Fruit fly (Drosophila melanogaster) whole organism, embryonic: ENCODE measurements around the gene Kmn2.
A peak's percentile ranks its signal among the peaks of the same experiment; 100 is the strongest.

Source experiments
- Ada2b ChIP-seq: fragments of 200-800 bp; sonication (Bioruptor generic); IDR thresholded peaks from 2 replicates; pipeline ENCODE4 v1.3.6; 2022; ENCODE audit warnings: missing biosample characterization, missing genetic modification characterization
- Atf6 ChIP-seq: fragments of 200-800 bp; sonication (Bioruptor generic); IDR thresholded peaks from 2 replicates; pipeline ENCODE4 v1.3.6; 2022; ENCODE audit warnings: missing biosample characterization, missing genetic modification characterization
- Blimp-1 ChIP-seq: fragments of 200-800 bp; sonication (Bioruptor generic); optimal IDR thresholded peaks from 3 replicates; lab custom pipeline; 2018; ENCODE audit warnings: missing biosample characterization, missing genetic modification characterization, mild to moderate bottlenecking, moderate library complexity, missing genetic modification reagents
- CG1024 ChIP-seq: fragments of 200-800 bp; sonication (Bioruptor generic); IDR thresholded peaks from 2 replicates; pipeline ENCODE4 v1.3.6; 2022; ENCODE audit warnings: missing biosample characterization, missing genetic modification characterization
- CG10321 ChIP-seq: fragments of 200-800 bp; sonication (Bioruptor generic); IDR thresholded peaks from 2 replicates; pipeline ENCODE4 v1.3.6; 2022; ENCODE audit warnings: missing biosample characterization, missing genetic modification characterization
- CG10654 ChIP-seq: fragments of 200-800 bp; sonication (Bioruptor generic); optimal IDR thresholded peaks from 2 replicates; lab custom pipeline; 2016; ENCODE audit warnings: missing biosample characterization, missing genetic modification characterization
- CG10979 ChIP-seq: fragments of 200-800 bp; sonication (Bioruptor generic); optimal IDR thresholded peaks from 2 replicates; lab custom pipeline; 2018; ENCODE audit warnings: missing biosample characterization, mild to moderate bottlenecking, missing genetic modification characterization, moderate library complexity
- CG11398 ChIP-seq: fragments of 200-800 bp; sonication (Bioruptor generic); optimal IDR thresholded peaks from 2 replicates; lab custom pipeline; 2016; ENCODE audit warnings: missing biosample characterization, missing genetic modification characterization
- CG11695 ChIP-seq: fragments of 200-800 bp; sonication (Bioruptor generic); IDR thresholded peaks from 3 replicates; pipeline ENCODE4 v1.3.6; 2022; ENCODE audit warnings: missing biosample characterization, missing genetic modification characterization
- CG12071 ChIP-seq: fragments of 200-800 bp; sonication (Bioruptor generic); optimal IDR thresholded peaks from 3 replicates; lab custom pipeline; 2018; ENCODE audit warnings: missing biosample characterization, mild to moderate bottlenecking, missing genetic modification characterization
- CG1233 ChIP-seq: fragments of 200-800 bp; sonication (Bioruptor generic); optimal IDR thresholded peaks from 4 replicates; lab custom pipeline; 2018; ENCODE audit warnings: missing biosample characterization, mild to moderate bottlenecking, missing genetic modification characterization
- CG14860 ChIP-seq: fragments of 200-800 bp; sonication (Bioruptor generic); IDR thresholded peaks from 3 replicates; pipeline ENCODE4 v1.3.6; 2022; ENCODE audit warnings: missing biosample characterization, missing genetic modification characterization; ENCODE audit not compliant: partially characterized antibody
- CG1529 ChIP-seq: fragments of 200-800 bp; sonication (Bioruptor generic); optimal IDR thresholded peaks from 3 replicates; lab custom pipeline; 2018; ENCODE audit warnings: missing biosample characterization, missing genetic modification characterization
- CG17359 ChIP-seq: fragments of 200-800 bp; sonication (Bioruptor generic); optimal IDR thresholded peaks from 3 replicates; lab custom pipeline; 2018; ENCODE audit warnings: missing biosample characterization, mild to moderate bottlenecking, missing genetic modification characterization, moderate library complexity
- CG2875 ChIP-seq: fragments of 200-800 bp; sonication (Bioruptor generic); optimal IDR thresholded peaks from 2 replicates; lab custom pipeline; 2017; ENCODE audit warnings: missing biosample characterization, mild to moderate bottlenecking, missing genetic modification characterization, missing genetic modification reagents
- CG34224 ChIP-seq: fragments of 200-800 bp; sonication (Bioruptor generic); IDR thresholded peaks from 3 replicates; pipeline ENCODE4 v1.3.6; 2022; ENCODE audit warnings: missing biosample characterization, missing genetic modification characterization; ENCODE audit not compliant: partially characterized antibody
- CG3847 ChIP-seq: fragments of 200-800 bp; sonication (Bioruptor generic); IDR thresholded peaks from 2 replicates; pipeline ENCODE4 v1.3.6; 2022; ENCODE audit warnings: missing biosample characterization, missing genetic modification characterization
- CG3995 ChIP-seq: fragments of 200-800 bp; sonication (Bioruptor generic); optimal IDR thresholded peaks from 3 replicates; lab custom pipeline; 2016; ENCODE audit warnings: missing biosample characterization, missing genetic modification characterization
- CG4282 ChIP-seq: fragments of 200-800 bp; sonication (Bioruptor generic); optimal IDR thresholded peaks from 2 replicates; lab custom pipeline; 2016; ENCODE audit warnings: missing biosample characterization, missing genetic modification characterization
- CG6689 ChIP-seq: fragments of 200-800 bp; sonication (Bioruptor generic); IDR thresholded peaks from 2 replicates; pipeline ENCODE4 v1.3.6; 2022; ENCODE audit warnings: missing biosample characterization, missing genetic modification characterization
- CG6791 ChIP-seq: fragments of 200-800 bp; sonication (Bioruptor generic); IDR thresholded peaks from 3 replicates; pipeline ENCODE4 v1.3.6; 2022; ENCODE audit warnings: missing biosample characterization, missing genetic modification characterization; ENCODE audit not compliant: partially characterized antibody
- CG7271 ChIP-seq: fragments of 200-800 bp; sonication (Bioruptor generic); optimal IDR thresholded peaks from 2 replicates; lab custom pipeline; 2018; ENCODE audit warnings: missing biosample characterization, mild to moderate bottlenecking, missing genetic modification characterization, moderate library complexity
- CrebB ChIP-seq: fragments of 200-800 bp; sonication (Bioruptor generic); optimal IDR thresholded peaks from 3 replicates; lab custom pipeline; 2018; ENCODE audit warnings: missing biosample characterization, mild to moderate bottlenecking, missing genetic modification characterization
- Dp ChIP-seq: fragments of 200-800 bp; sonication (Bioruptor generic); optimal IDR thresholded peaks from 2 replicates; lab custom pipeline; 2018; ENCODE audit warnings: missing biosample characterization, mild to moderate bottlenecking, missing genetic modification characterization, moderate library complexity
- Ets65A ChIP-seq: fragments of 200-800 bp; sonication (Bioruptor generic); peaks from one replicate; lab custom pipeline; 2016; ENCODE audit warnings: missing biosample characterization, missing genetic modification characterization
- HLH3B ChIP-seq: fragments of 200-800 bp; sonication (Bioruptor generic); IDR thresholded peaks from 2 replicates; pipeline ENCODE4 v1.3.6; 2022; ENCODE audit warnings: missing biosample characterization, missing genetic modification characterization
- HmgZ ChIP-seq: fragments of 200-800 bp; sonication (Bioruptor generic); optimal IDR thresholded peaks from 2 replicates; lab custom pipeline; 2018; ENCODE audit warnings: missing biosample characterization, mild to moderate bottlenecking, missing genetic modification characterization
- Hr3 ChIP-seq: fragments of 200-800 bp; sonication (Bioruptor generic); optimal IDR thresholded peaks from 3 replicates; lab custom pipeline; 2016; ENCODE audit warnings: missing biosample characterization, missing genetic modification characterization
- NfI ChIP-seq: fragments of 200-800 bp; sonication (Bioruptor generic); optimal IDR thresholded peaks from 3 replicates; lab custom pipeline; 2018; ENCODE audit warnings: missing biosample characterization, mild to moderate bottlenecking, missing genetic modification characterization, moderate library complexity
- Rx ChIP-seq: fragments of 200-800 bp; sonication (Bioruptor generic); IDR thresholded peaks from 2 replicates; pipeline ENCODE4 v1.3.6; 2022; ENCODE audit warnings: missing biosample characterization, missing genetic modification characterization
- Sox102F ChIP-seq: fragments of 200-800 bp; sonication (Bioruptor generic); optimal IDR thresholded peaks from 2 replicates; lab custom pipeline; 2018; ENCODE audit warnings: missing biosample characterization, mild to moderate bottlenecking, missing genetic modification characterization, moderate library complexity
- Usf ChIP-seq: fragments of 200-800 bp; sonication (Bioruptor generic); optimal IDR thresholded peaks from 2 replicates; lab custom pipeline; 2017; ENCODE audit warnings: missing genotype, missing biosample characterization, missing genetic modification characterization
- Xrp1 ChIP-seq: fragments of 200-800 bp; sonication (Bioruptor generic); IDR thresholded peaks from 2 replicates; pipeline ENCODE4 v1.3.6; 2022; ENCODE audit warnings: missing biosample characterization, missing genetic modification characterization
- ara ChIP-seq: fragments of 200-800 bp; sonication (Bioruptor generic); IDR thresholded peaks from 2 replicates; pipeline ENCODE4 v1.3.6; 2022; ENCODE audit warnings: missing biosample characterization, missing genetic modification characterization
- az2 ChIP-seq: fragments of 200-800 bp; sonication (Bioruptor generic); optimal IDR thresholded peaks from 3 replicates; lab custom pipeline; 2016; ENCODE audit warnings: missing biosample characterization, missing genetic modification characterization
- btn ChIP-seq: fragments of 200-800 bp; sonication (Bioruptor generic); optimal IDR thresholded peaks from 2 replicates; lab custom pipeline; 2016; ENCODE audit warnings: missing biosample characterization, missing genetic modification characterization
- cad ChIP-seq: fragments of >200 bp; optimal IDR thresholded peaks from 2 replicates; lab custom pipeline; 2017; ENCODE audit warnings: missing biosample characterization, missing genetic modification characterization
- chif ChIP-seq, 2 experiments: fragments of 200-800 bp; sonication (Bioruptor generic); optimal IDR thresholded peaks; 3 replicates each; lab custom pipeline; 2016; ENCODE audit warnings: missing biosample characterization in 2 of 2, missing genetic modification characterization in 2 of 2
- ci ChIP-seq: fragments of 200-800 bp; sonication (Bioruptor generic); IDR thresholded peaks from 3 replicates; pipeline ENCODE4 v1.3.6; 2022; ENCODE audit warnings: missing biosample characterization, missing genetic modification characterization
- crc ChIP-seq: fragments of 200-800 bp; sonication (Bioruptor generic); optimal IDR thresholded peaks from 2 replicates; lab custom pipeline; 2016; ENCODE audit warnings: missing biosample characterization, missing genetic modification characterization
- cwo ChIP-seq: fragments of 200-800 bp; sonication (Bioruptor generic); optimal IDR thresholded peaks from 3 replicates; lab custom pipeline; 2017; ENCODE audit warnings: missing biosample characterization, missing genetic modification characterization, mild to moderate bottlenecking, moderate library complexity, missing genetic modification reagents
- da ChIP-seq: fragments of 200-800 bp; sonication (Bioruptor generic); optimal IDR thresholded peaks from 2 replicates; lab custom pipeline; 2016; ENCODE audit warnings: missing biosample characterization, missing genetic modification characterization
- esg ChIP-seq: fragments of 200-800 bp; sonication (Bioruptor generic); conservative IDR thresholded peaks from 2 replicates; pipeline ENCODE4 v1.3.6; 2022; ENCODE audit warnings: missing biosample characterization, missing genetic modification characterization
- fru ChIP-seq: fragments of >200 bp; optimal IDR thresholded peaks from 2 replicates; lab custom pipeline; 2017
- grau ChIP-seq: fragments of 200-800 bp; optimal IDR thresholded peaks from 3 replicates; lab custom pipeline; 2019; ENCODE audit warnings: missing biosample characterization, mild to moderate bottlenecking, missing genetic modification characterization, moderate library complexity
- gt ChIP-seq: fragments of 200-800 bp; sonication (Bioruptor generic); IDR thresholded peaks from 2 replicates; pipeline ENCODE4 v1.3.6; 2022; ENCODE audit warnings: missing biosample characterization, missing genetic modification characterization
- hb ChIP-seq: fragments of 200-800 bp; sonication (Bioruptor generic); IDR thresholded peaks from 3 replicates; pipeline ENCODE4 v1.3.6; 2022; ENCODE audit warnings: missing biosample characterization, missing genetic modification characterization; ENCODE audit not compliant: partially characterized antibody
- jumu ChIP-seq: fragments of 200-800 bp; sonication (Bioruptor generic); optimal IDR thresholded peaks from 3 replicates; lab custom pipeline; 2016; ENCODE audit warnings: missing biosample characterization, missing genetic modification characterization
- pfk ChIP-seq: fragments of 200-800 bp; sonication (Bioruptor generic); optimal IDR thresholded peaks from 2 replicates; lab custom pipeline; 2018; ENCODE audit warnings: missing biosample characterization, mild to moderate bottlenecking, missing genetic modification characterization, moderate library complexity
- so ChIP-seq: fragments of 200-800 bp; sonication (Bioruptor generic); IDR thresholded peaks from 3 replicates; pipeline ENCODE4 v1.3.6; 2022; ENCODE audit warnings: missing biosample characterization, missing genetic modification characterization
- ssp ChIP-seq: fragments of 200-800 bp; sonication (Bioruptor generic); IDR thresholded peaks from 2 replicates; pipeline ENCODE4 v1.3.6; 2022; ENCODE audit warnings: missing biosample characterization, missing genetic modification characterization
- tap ChIP-seq: fragments of 200-800 bp; optimal IDR thresholded peaks from 3 replicates; lab custom pipeline; 2019; ENCODE audit warnings: missing biosample characterization, mild to moderate bottlenecking, missing genetic modification characterization, moderate library complexity
- yki ChIP-seq: fragments of >200 bp; optimal IDR thresholded peaks from 3 replicates; lab custom pipeline; 2018

Gene Kmn2

dm6 chr3R:8037896-8038295 is 36.8 kb upstream of the Kmn2 start (continued):
- no peak for TF ChIP-seq CG1233 (GFP tag; lab: Kevin White, UChicago)
- peak; percentile 17 for TF ChIP-seq CG17359 (tag; lab: Kevin White, UChicago)
- TF ChIP-seq yki (lab: Kevin White, UChicago), result no peak
- no peak for TF ChIP-seq CG12071 (GFP tag; lab: Kevin White, UChicago)
- peak; percentile 5 for TF ChIP-seq tap (tag; lab: Kevin White, UChicago)
- TF ChIP-seq Ets65A (GFP tag; lab: Kevin White, UChicago), result no peak
- TF ChIP-seq CG11398 (GFP tag; lab: Kevin White, UChicago), result no peak
- no peak for TF ChIP-seq crc (GFP tag; lab: Kevin White, UChicago)
- TF ChIP-seq CG6791 (GFP tag; lab: Robert Waterston, UW), result no peak
- TF ChIP-seq CG1024 (GFP tag; lab: Robert Waterston, UW), result peak; percentile 55
- TF ChIP-seq CG3995 (GFP tag; lab: Kevin White, UChicago), result no peak
- 0 out of 2 replicates have a peak, but pooled peaks have one; percentile 27 for TF ChIP-seq ssp
- no peak for TF ChIP-seq hb
- TF ChIP-seq da (GFP tag; lab: Kevin White, UChicago), result no peak
- TF ChIP-seq NfI, result no peak
- TF ChIP-seq gt (GFP tag; lab: Robert Waterston, UW), result no peak
- TF ChIP-seq chif (GFP tag; optimal IDR thresholded peaks at IDR 0.05; lab: Kevin White, UChicago), result no peak
- TF ChIP-seq az2 (GFP tag; lab: Kevin White, UChicago), result peak; percentile 11
- peak; percentile 36; the same call in 1 of the 2 replicates for TF ChIP-seq Rx (GFP tag; lab: Robert Waterston, UW)
- peak; percentile 43 for TF ChIP-seq ara
- no peak for TF ChIP-seq Hr3 (GFP tag; lab: Kevin White, UChicago)
- no peak for TF ChIP-seq Atf6 (GFP tag; lab: Robert Waterston, UW)
- 0 out of 2 replicates have a peak, but pooled peaks have one; percentile 11 for TF ChIP-seq HLH3B (GFP tag; lab: Robert Waterston, UW)
- no peak for TF ChIP-seq CrebB
- TF ChIP-seq cwo (GFP tag; lab: Kevin White, UChicago), result no peak
- TF ChIP-seq Dp (GFP tag; lab: Kevin White, UChicago), result no peak
- TF ChIP-seq Usf (GFP tag; lab: Kevin White, UChicago), result no peak
- TF ChIP-seq fru (lab: Kevin White, UChicago), result no peak
- TF ChIP-seq CG6689 (GFP tag; lab: Robert Waterston, UW), result 0 out of 2 replicates have a peak, but pooled peaks have one; percentile 22
- no peak for TF ChIP-seq HmgZ
- TF ChIP-seq Blimp-1 (GFP tag; lab: Kevin White, UChicago), result peak; percentile 77
- TF ChIP-seq CG10654 (GFP tag; lab: Kevin White, UChicago), result no peak
- TF ChIP-seq btn (GFP tag; lab: Kevin White, UChicago), result no peak
- TF ChIP-seq Ada2b, result no peak
- TF ChIP-seq so (GFP tag; lab: Robert Waterston, UW), result no peak
- no peak for TF ChIP-seq CG11695 (GFP tag; lab: Robert Waterston, UW)
- no peak for TF ChIP-seq CG2875 (GFP tag; lab: Kevin White, UChicago)
- TF ChIP-seq jumu (GFP tag; lab: Kevin White, UChicago), result no peak
- TF ChIP-seq Sox102F (GFP tag; lab: Kevin White, UChicago), result no peak
- TF ChIP-seq CG4282, result no peak
- no peak for TF ChIP-seq CG10321
- TF ChIP-seq cad (GFP tag; lab: Kevin White, UChicago), result no peak
- peak; percentile 47; the same call in 1 of the 2 replicates for TF ChIP-seq Xrp1 (GFP tag; lab: Robert Waterston, UW)
- no peak for TF ChIP-seq CG34224 (GFP tag; lab: Robert Waterston, UW)
- no peak for TF ChIP-seq grau (tag; lab: Kevin White, UChicago)
- no peak for TF ChIP-seq CG14860 (GFP tag; lab: Robert Waterston, UW)
- no peak for TF ChIP-seq CG3847
- no peak for TF ChIP-seq CG7271 (tag; lab: Kevin White, UChicago)
- no peak for TF ChIP-seq pfk
- peak; percentile 60 for TF ChIP-seq CG10979 (tag; lab: Kevin White, UChicago)
- no peak for TF ChIP-seq CG1529
- 0 out of 2 replicates have a peak, but pooled peaks have one; percentile 11 for TF ChIP-seq esg
- TF ChIP-seq ci, result peak; percentile 60; the same call in 2 of the 3 replicates
